Worm (Caenorhabditis elegans): Measurements from ENCODE around the gene C24A3.4.
A peak's percentile ranks its signal among the peaks of the same experiment; 100 is the strongest.

Gene C24A3.4

DNA sequence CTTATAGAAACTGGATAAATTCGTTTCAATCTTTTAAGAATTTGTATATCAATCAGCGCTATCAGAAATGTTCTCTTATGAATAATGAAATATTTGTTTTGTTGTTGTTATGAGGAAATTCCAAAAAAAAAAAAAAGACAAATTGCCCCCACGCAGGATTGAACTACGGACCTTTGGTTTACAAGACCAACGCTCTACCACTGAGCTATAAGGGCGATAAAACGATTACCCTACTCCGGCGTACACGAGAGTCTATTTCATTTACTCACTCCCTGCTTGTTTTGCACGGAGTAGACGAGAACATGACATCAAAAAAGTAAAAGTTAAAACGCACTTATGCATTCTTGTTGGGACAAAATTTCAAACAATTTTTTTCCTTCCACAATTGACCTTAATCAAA is 32.1 kb downstream of the C24A3.4 start (continued):
- no peak for TF ChIP-seq ceh-91 (GFP tag; IDR thresholded peaks at IDR 0.05)
- TF ChIP-seq cebp-2 (GFP tag; IDR thresholded peaks at IDR 0.05), result peak; percentile 93
- peak; percentile 74 for TF ChIP-seq snpc-4 (GFP tag; optimal IDR thresholded peaks at IDR 0.05)
- peak in 1 of 4 experiments; percentile 30 for TF ChIP-seq snpc-4 (tag; optimal IDR thresholded peaks at IDR 0.05)
- TF ChIP-seq lin-35 (GFP tag; optimal IDR thresholded peaks at IDR 0.05), result no peak
- 0 out of 2 replicates have a peak, but pooled peaks have one; percentile 20 for TF ChIP-seq Y95B8A.8 (GFP tag; IDR thresholded peaks at IDR 0.05)
- peak; percentile 78; the same call in 1 of the 2 replicates for TF ChIP-seq pbrm-1 (GFP tag; IDR thresholded peaks at IDR 0.05)
- no peak for TF ChIP-seq Y53F4B.3 (GFP tag; IDR thresholded peaks at IDR 0.05)
- no peak for TF ChIP-seq gei-17 (GFP tag; optimal IDR thresholded peaks at IDR 0.05)
- TF ChIP-seq dpff-1 (tag; optimal IDR thresholded peaks at IDR 0.05), result no peak

DNA sequence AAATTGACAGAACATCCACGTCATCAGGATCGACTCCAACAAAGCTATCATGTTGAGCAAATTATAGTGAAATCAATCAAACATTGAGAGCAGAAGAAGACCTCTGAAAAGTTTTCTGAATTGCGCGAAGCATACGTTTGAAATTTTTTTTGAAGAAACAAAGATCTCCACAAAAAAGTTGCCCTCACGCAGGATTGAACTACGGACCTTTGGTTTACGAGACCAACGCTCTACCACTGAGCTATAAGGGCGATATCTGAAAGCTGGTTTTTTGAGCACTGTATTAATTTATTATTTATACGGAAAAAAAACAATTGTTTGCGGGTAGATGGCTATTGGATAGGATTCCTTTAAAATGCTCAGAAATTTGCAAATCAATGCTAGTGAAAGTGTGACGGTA is 33.3 kb downstream of the C24A3.4 start:
- TF ChIP-seq hmg-20 (GFP tag; IDR thresholded peaks at IDR 0.05) (no peak), C17E4.6 (GFP tag; IDR thresholded peaks at IDR 0.05) (no peak), mes-4 (tag; optimal IDR thresholded peaks at IDR 0.05) (peak; percentile 11), tbp1 (GFP tag; optimal IDR thresholded peaks at IDR 0.05) (peak; percentile 83), D2030.7 (GFP tag; IDR thresholded peaks at IDR 0.05) (peak; percentile 29; the same call in 1 of the 2 replicates), B0261.1 (tag; optimal IDR thresholded peaks at IDR 0.05) (peak; percentile 56), snpc-3.4 (tag; optimal IDR thresholded peaks at IDR 0.05) (no peak), rpc-1 (optimal IDR thresholded peaks at IDR 0.05) (peak; percentile 63), rpc-1 (tag; optimal IDR thresholded peaks at IDR 0.05) (peak; percentile 80), ztf-18 (tag; optimal IDR thresholded peaks at IDR 0.05) (peak; percentile 25), him-1 (tag; optimal IDR thresholded peaks at IDR 0.05) (peak; percentile 7)

DNA sequence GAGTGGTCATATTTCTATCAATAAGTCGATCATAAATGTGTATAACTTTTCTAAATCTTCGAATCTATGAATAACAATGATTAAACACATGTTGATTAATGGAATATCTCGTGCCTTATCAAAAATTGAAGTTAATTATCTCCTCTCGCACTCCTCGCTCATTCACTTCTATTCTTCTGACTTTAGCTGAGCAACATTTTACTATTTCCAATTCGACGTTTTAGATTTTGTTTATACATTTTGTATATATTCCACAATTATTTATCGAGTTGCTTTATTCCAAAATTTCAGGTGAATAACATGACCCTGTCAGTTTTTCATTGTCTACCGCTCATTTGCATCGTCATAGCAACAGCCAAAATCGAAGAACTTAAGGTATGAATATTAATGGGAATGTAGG is 35.1 kb downstream of the C24A3.4 start, which contains the start of gene T25B6.3:
Gene T25B6.3, plus strand, starts transcription at position 301 of the 400 bp plus-strand sequence.
- TF ChIP-seq F39B2.1 (GFP tag; IDR thresholded peaks at IDR 0.05), result no peak
- no peak for TF ChIP-seq T07F8.4 (tag; optimal IDR thresholded peaks at IDR 0.05)
- TF ChIP-seq nhr-179 (tag; optimal IDR thresholded peaks at IDR 0.05), result no peak
- TF ChIP-seq dpff-1 (tag; optimal IDR thresholded peaks at IDR 0.05), result no peak
- no peak for TF ChIP-seq D2030.7 (GFP tag; IDR thresholded peaks at IDR 0.05)
- TF ChIP-seq ztf-22 (GFP tag; optimal IDR thresholded peaks at IDR 0.05), result no peak
- TF ChIP-seq zim-3 (tag; optimal IDR thresholded peaks at IDR 0.05), result no peak
- no peak for TF ChIP-seq madf-6 (GFP tag; IDR thresholded peaks at IDR 0.05)
- no peak for TF ChIP-seq B0336.3 (GFP tag; IDR thresholded peaks at IDR 0.05)
- TF ChIP-seq akir-1 (GFP tag; optimal IDR thresholded peaks at IDR 0.05), result no peak

DNA sequence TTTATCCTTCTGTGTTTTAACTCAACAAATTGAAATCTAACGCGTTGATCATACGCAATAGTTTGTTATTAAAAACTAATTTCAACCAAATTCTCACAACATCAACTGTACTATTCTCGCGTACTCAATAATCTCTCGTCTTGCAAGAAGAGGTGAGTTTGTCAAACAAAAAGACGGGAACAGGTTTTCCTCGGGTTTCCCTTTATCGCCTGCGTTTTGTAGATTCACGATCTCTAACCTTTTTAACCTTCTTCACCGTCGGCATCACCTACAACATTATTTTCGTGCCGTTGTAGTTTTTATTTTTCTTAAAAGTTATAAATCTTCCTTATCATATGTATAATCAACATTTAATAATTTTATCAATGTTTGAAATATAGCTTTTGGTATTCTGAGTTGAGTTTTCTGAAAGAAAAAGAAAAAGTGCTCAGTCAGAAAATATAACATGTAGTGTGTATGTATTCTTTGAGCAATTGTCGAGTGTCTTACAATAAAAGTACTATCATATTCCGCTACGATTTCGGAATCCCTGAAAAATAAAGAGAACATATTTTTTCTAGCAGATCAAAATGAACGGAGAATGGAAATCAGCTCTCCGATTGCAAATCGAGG is 36.8 kb downstream of the C24A3.4 start, which contains the start of gene snf-12:
Gene snf-12, plus strand, starts transcription at position 562 of the 612 bp plus-strand sequence.
- no peak for TF ChIP-seq lag-1 (GFP tag; IDR thresholded peaks at IDR 0.05)

DNA sequence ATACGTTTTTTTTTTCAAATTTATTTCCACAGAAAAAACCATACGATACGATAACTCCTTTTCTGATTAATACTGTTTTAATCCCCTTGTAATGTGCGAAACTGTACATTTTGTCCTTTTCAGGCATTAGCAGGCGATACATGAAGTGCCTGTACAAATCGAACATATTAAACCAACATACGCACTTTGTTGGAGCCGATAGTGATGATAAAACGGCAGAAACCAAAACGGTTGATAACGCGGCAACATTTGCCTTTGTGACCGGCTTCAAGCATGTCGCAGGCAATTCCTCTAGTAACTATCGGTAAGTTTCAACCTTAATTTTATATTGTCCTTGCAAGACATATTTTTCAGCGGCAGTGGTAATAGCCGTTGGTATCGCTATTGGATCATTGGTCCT is 42.1 kb downstream of the C24A3.4 start, which contains the start of gene nep-22:
Gene nep-22, plus strand, starts transcription at position 245 of the 400 bp plus-strand sequence.
- TF ChIP-seq ets-4 (GFP tag; optimal IDR thresholded peaks at IDR 0.05) (no peak), nhr-80 (tag; optimal IDR thresholded peaks at IDR 0.05) (peak; percentile 69)
